Worm (Caenorhabditis elegans): Measurements from ENCODE around the gene frpr-14.
"Not testable (repeated sequence)": the region's sequence is repeated elsewhere in the genome, so short reads cannot be mapped to it uniquely, and the experiment has no call there.

frpr-14 gene

DNA sequence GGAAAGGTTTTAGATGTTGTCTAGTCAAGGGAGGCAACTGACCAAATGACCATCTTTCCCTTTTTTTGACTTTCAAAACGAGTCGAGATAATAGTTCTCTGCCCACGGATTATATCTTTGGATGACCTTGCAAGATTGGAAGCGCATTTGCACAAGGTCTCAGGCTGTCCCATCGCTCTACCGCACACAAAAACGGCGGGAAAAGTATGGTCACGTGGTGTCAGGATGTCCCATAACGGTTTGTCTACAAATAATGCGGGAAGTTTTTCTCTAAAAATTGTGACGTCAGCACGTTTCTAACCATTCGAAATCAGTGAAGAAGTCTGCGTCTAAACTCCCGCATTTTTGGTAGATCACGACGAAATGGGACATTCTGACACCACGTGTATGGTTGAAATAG is 42.4 kb upstream of the frpr-14 start, which contains the start of gene W04H10.6:
Gene W04H10.6 (minus strand): TSS at position 101 of the 400 bp plus-strand sequence.
- TF ChIP-seq php-3 (GFP tag; IDR thresholded peaks at IDR 0.05) (no peak), unc-62 (GFP tag; optimal IDR thresholded peaks at IDR 0.05 in 1 of 2) (peak in 1 of 2 experiments; percentile 10), unc-62 (tag; optimal IDR thresholded peaks at IDR 0.05) (no peak)

ce11 chrII:608757-609156 is 42.0 kb upstream of the frpr-14 start, which contains the start of gene W04H10.1:
TSS of gene W04H10.1 (plus strand) at chrII:609057.
- TF ChIP-seq ceh-82 (tag; optimal IDR thresholded peaks at IDR 0.05) (no peak), nhr-102 (tag; optimal IDR thresholded peaks at IDR 0.05) (no peak)

ce11 chrII:612361-612760 is 38.4 kb upstream of the frpr-14 start, which contains the start of gene clec-118:
TSS of gene clec-118 (minus strand) at chrII:612461.
- not testable (repeated sequence) for TF ChIP-seq ceh-62 (tag; optimal IDR thresholded peaks at IDR 0.05); nhr-102 (tag; optimal IDR thresholded peaks at IDR 0.05); daf-19 (GFP tag; conservative IDR thresholded peaks at IDR 0.05)

DNA sequence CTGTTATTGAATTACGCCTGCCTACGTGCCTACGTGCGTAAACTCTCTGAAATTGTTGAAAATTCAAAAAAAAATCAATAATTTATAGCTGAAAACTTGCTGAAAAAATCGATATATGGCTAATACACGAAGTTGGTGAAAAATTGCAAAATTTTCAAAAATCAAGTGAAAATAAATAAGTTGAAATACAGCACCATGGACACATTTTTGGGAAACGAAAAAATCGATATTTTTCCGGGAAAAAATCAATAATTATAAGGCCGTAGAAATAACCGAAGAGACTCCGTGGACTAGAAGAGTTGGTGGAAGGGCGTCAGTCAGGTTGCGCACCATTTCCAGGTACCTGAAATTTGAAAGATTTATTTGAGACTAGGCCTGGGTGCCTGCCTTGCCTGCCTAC is 36.1 kb upstream of the frpr-14 start:
- peak; percentile 49 for TF ChIP-seq aha-1 (tag)
- TF ChIP-seq spr-1 (tag; optimal IDR thresholded peaks at IDR 0.05) = no peak
- no peak for TF ChIP-seq skn-1 (tag; optimal IDR thresholded peaks at IDR 0.05)
- peak; percentile 65 for TF ChIP-seq ceh-28 (tag; optimal IDR thresholded peaks at IDR 0.05)
- no peak for TF ChIP-seq dmd-6 (GFP tag; IDR thresholded peaks at IDR 0.05)

- TF ChIP-seq nhr-10 (tag; optimal IDR thresholded peaks at IDR 0.05) (no peak), daf-16 (GFP tag; optimal IDR thresholded peaks at IDR 0.05) (no peak), daf-16 (tag; optimal IDR thresholded peaks at IDR 0.05) (peak; percentile 86), dve-1 (tag; optimal IDR thresholded peaks at IDR 0.05; ENCODE audit: insufficient read depth) (peak; percentile 69), nhr-28 (tag; optimal IDR thresholded peaks at IDR 0.05) (peak; percentile 67), unc-62 (GFP tag; optimal IDR thresholded peaks at IDR 0.05 in 1 of 2) (peak in 1 of 2 experiments; percentile 37), unc-62 (tag; optimal IDR thresholded peaks at IDR 0.05) (no peak), jun-1 (tag; optimal IDR thresholded peaks at IDR 0.05) (no peak), hlh-11 (tag; optimal IDR thresholded peaks at IDR 0.05) (peak; percentile 51), php-3 (GFP tag; IDR thresholded peaks at IDR 0.05) (no peak), ZK546.5 (tag; optimal IDR thresholded peaks at IDR 0.05) (no peak), nhr-76 (tag; optimal IDR thresholded peaks at IDR 0.05) (no peak), Y48G9A.11 (GFP tag; IDR thresholded peaks at IDR 0.05) (no peak), dmd-6 (GFP tag; IDR thresholded peaks at IDR 0.05) (peak; percentile 58), zip-11 (GFP tag; IDR thresholded peaks at IDR 0.05) (no peak), pqm-1 (tag; optimal IDR thresholded peaks at IDR 0.05) (peak; percentile 43), mes-2 (tag; optimal IDR thresholded peaks at IDR 0.05; ENCODE audit: poor library complexity, severe bottlenecking) (peak; percentile 7), nhr-77 (tag; optimal IDR thresholded peaks at IDR 0.05) (no peak), mep-1 (tag; optimal IDR thresholded peaks at IDR 0.05) (peak; percentile 7)
Measured at ce11 chrII:621141-621540, 29.6 kb upstream of the frpr-14 start.

- TF ChIP-seq unc-62 (GFP tag; optimal IDR thresholded peaks at IDR 0.05 in 1 of 2) (peak in 1 of 2 experiments; percentile 54), unc-62 (tag; optimal IDR thresholded peaks at IDR 0.05) (no peak), nhr-10 (tag; optimal IDR thresholded peaks at IDR 0.05) (no peak), daf-12 (tag; optimal IDR thresholded peaks at IDR 0.05) (no peak), fkh-10 (GFP tag; optimal IDR thresholded peaks at IDR 0.05) (no peak), dve-1 (tag; optimal IDR thresholded peaks at IDR 0.05; ENCODE audit: insufficient read depth) (peak; percentile 24), ceh-62 (tag; optimal IDR thresholded peaks at IDR 0.05) (no peak), mes-2 (tag; optimal IDR thresholded peaks at IDR 0.05; ENCODE audit: poor library complexity, severe bottlenecking) (peak; percentile 46), daf-16 (GFP tag; optimal IDR thresholded peaks at IDR 0.05) (no peak), daf-16 (tag; optimal IDR thresholded peaks at IDR 0.05) (peak; percentile 39), nhr-25 (tag; optimal IDR thresholded peaks at IDR 0.05; ENCODE audit: borderline replicate concordance, insufficient read depth) (no peak), ama-1 (optimal IDR thresholded peaks at IDR 0.05) (no peak), dmd-9 (GFP tag; IDR thresholded peaks at IDR 0.05) (no peak), snpc-1.2 (GFP tag; IDR thresholded peaks at IDR 0.05) (no peak), dmd-6 (GFP tag; IDR thresholded peaks at IDR 0.05) (peak; percentile 47; the same call in 1 of the 2 replicates), lim-7 (GFP tag; IDR thresholded peaks at IDR 0.05) (no peak), dmd-8 (GFP tag; IDR thresholded peaks at IDR 0.05) (no peak), set-16 (GFP tag; IDR thresholded peaks at IDR 0.05) (no peak), php-3 (GFP tag; IDR thresholded peaks at IDR 0.05) (no peak), snpc-4 (tag; optimal IDR thresholded peaks at IDR 0.05) (no peak), nhr-11 (tag; optimal IDR thresholded peaks at IDR 0.05) (no peak), nhr-28 (tag; optimal IDR thresholded peaks at IDR 0.05) (peak; percentile 27), skn-1 (tag; optimal IDR thresholded peaks at IDR 0.05) (no peak), T20F7.1 (GFP tag; optimal IDR thresholded peaks at IDR 0.05) (no peak), cey-2 (tag; optimal IDR thresholded peaks at IDR 0.05; ENCODE audit: borderline replicate concordance, insufficient read depth) (no peak), Y48G9A.11 (GFP tag; IDR thresholded peaks at IDR 0.05) (no peak)
Measured at ce11 chrII:622478-622877, 28.3 kb upstream of the frpr-14 start.

Measured in whole organism, L4 larva.